Comparison of ENCODE assay signal across 1 fruit fly cellular context in genomic region chr2L:20829755-20830396, dm6.
TF ChIP-seq lines count a peak whose summit lies in the region.

No protein-coding gene starts in this region.

TF ChIP-seq in whole organism, embryonic, 481 proteins besides CTCF, POLR2A, EP300 and RAD21 (continued from another document and continues in another):
- TF ChIP-seq B-H2 (GFP tag; optimal IDR thresholded peaks at IDR 0.05; lab: Kevin White, UChicago) (peak; percentile 45), D (optimal IDR thresholded peaks at IDR 0.05; lab: Kevin White, UChicago) (no peak), D (GFP tag; optimal IDR thresholded peaks at IDR 0.05; lab: Kevin White, UChicago) (no peak), knrl (GFP tag; IDR thresholded peaks at IDR 0.05; lab: Robert Waterston, UW; ENCODE audit: partially characterized antibody) (no peak), croc (GFP tag; conservative IDR thresholded peaks at IDR 0.05; lab: Robert Waterston, UW) (no peak), Taf1 (GFP tag; IDR thresholded peaks at IDR 0.05; lab: Robert Waterston, UW) (no peak), nerfin-1 (tag; optimal IDR thresholded peaks at IDR 0.05; lab: Kevin White, UChicago) (no peak), cato (GFP tag; optimal IDR thresholded peaks at IDR 0.05; lab: Kevin White, UChicago; ENCODE audit: borderline replicate concordance) (no peak), CG12769 (tag; optimal IDR thresholded peaks at IDR 0.05; lab: Kevin White, UChicago) (no peak), HHEX (GFP tag; optimal IDR thresholded peaks at IDR 0.05; lab: Kevin White, UChicago) (no peak), CG10274 (GFP tag; optimal IDR thresholded peaks at IDR 0.05; lab: Kevin White, UChicago) (no peak), CG11456 (GFP tag; IDR thresholded peaks at IDR 0.05; lab: Robert Waterston, UW) (no peak), Camta (GFP tag; optimal IDR thresholded peaks at IDR 0.05; lab: Kevin White, UChicago) (no peak), stwl (tag; optimal IDR thresholded peaks at IDR 0.05; lab: Kevin White, UChicago) (no peak), zf30C (GFP tag; optimal IDR thresholded peaks at IDR 0.05; lab: Kevin White, UChicago) (no peak), Oaz (GFP tag; IDR thresholded peaks at IDR 0.05; lab: Robert Waterston, UW) (no peak), CG9797 (GFP tag; optimal IDR thresholded peaks at IDR 0.05; lab: Kevin White, UChicago) (no peak), Dip2 (GFP tag; IDR thresholded peaks at IDR 0.05; lab: Robert Waterston, UW) (no peak), prd (optimal IDR thresholded peaks at IDR 0.05; lab: Kevin White, UChicago) (no peak), prd (GFP tag; IDR thresholded peaks at IDR 0.05; lab: Robert Waterston, UW) (no peak), Gug (GFP tag; IDR thresholded peaks at IDR 0.05; lab: Robert Waterston, UW) (no peak), CG15601 (tag; optimal IDR thresholded peaks at IDR 0.05; lab: Kevin White, UChicago) (no peak), sima (GFP tag; optimal IDR thresholded peaks at IDR 0.05; lab: Kevin White, UChicago) (no peak), CG3838 (GFP tag; optimal IDR thresholded peaks at IDR 0.05; lab: Kevin White, UChicago) (no peak), inv (GFP tag; IDR thresholded peaks at IDR 0.05; lab: Robert Waterston, UW; ENCODE audit: partially characterized antibody) (no peak), aop (GFP tag; IDR thresholded peaks at IDR 0.05; lab: Robert Waterston, UW) (no peak), CG15269 (tag; optimal IDR thresholded peaks at IDR 0.05; lab: Kevin White, UChicago) (peak; percentile 5), Med (GFP tag; lab: Kevin White, UChicago) (peak; percentile 39), CG10462 (GFP tag; optimal IDR thresholded peaks at IDR 0.05; lab: Kevin White, UChicago) (no peak), fd3F (GFP tag; optimal IDR thresholded peaks at IDR 0.05; lab: Kevin White, UChicago) (peak; percentile 4), row (GFP tag; IDR thresholded peaks at IDR 0.05; lab: Robert Waterston, UW) (peak; percentile 61), Hsf (GFP tag; optimal IDR thresholded peaks at IDR 0.05; lab: Kevin White, UChicago) (no peak), wor (GFP tag; IDR thresholded peaks at IDR 0.05; lab: Robert Waterston, UW) (no peak), CG17829 (tag; optimal IDR thresholded peaks at IDR 0.05; lab: Kevin White, UChicago) (no peak), CG10267 (tag; optimal IDR thresholded peaks at IDR 0.05; lab: Kevin White, UChicago) (no peak), CG2120 (GFP tag; optimal IDR thresholded peaks at IDR 0.05; lab: Kevin White, UChicago) (peak; percentile 9), gce (GFP tag; IDR thresholded peaks at IDR 0.05; lab: Robert Waterston, UW) (no peak), onecut (GFP tag; IDR thresholded peaks at IDR 0.05; lab: Robert Waterston, UW) (no peak), CG8089 (GFP tag; optimal IDR thresholded peaks at IDR 0.05; lab: Kevin White, UChicago) (no peak), CG34224 (GFP tag; IDR thresholded peaks at IDR 0.05; lab: Robert Waterston, UW; ENCODE audit: partially characterized antibody) (no peak), toy (GFP tag; IDR thresholded peaks at IDR 0.05; lab: Robert Waterston, UW) (no peak), D19B (GFP tag; optimal IDR thresholded peaks at IDR 0.05; lab: Kevin White, UChicago) (no peak), Opbp (GFP tag; IDR thresholded peaks at IDR 0.05; lab: Robert Waterston, UW; ENCODE audit: partially characterized antibody) (no peak), Bdp1 (GFP tag; optimal IDR thresholded peaks at IDR 0.05; lab: Kevin White, UChicago) (no peak), Bgb (GFP tag; IDR thresholded peaks at IDR 0.05; lab: Robert Waterston, UW; ENCODE audit: partially characterized antibody) (no peak), Ptx1 (GFP tag; IDR thresholded peaks at IDR 0.05; lab: Robert Waterston, UW) (0 out of 2 replicates have a peak, but pooled peaks have one; percentile 16), ranshi (GFP tag; IDR thresholded peaks at IDR 0.05; lab: Robert Waterston, UW) (no peak), lola (GFP tag; optimal IDR thresholded peaks at IDR 0.05; lab: Kevin White, UChicago) (no peak), crp (GFP tag; optimal IDR thresholded peaks at IDR 0.05; lab: Kevin White, UChicago) (peak in 1 of 2 experiments; percentile 77), CG1602 (GFP tag; optimal IDR thresholded peaks at IDR 0.05; lab: Kevin White, UChicago) (no peak), CG13296 (GFP tag; optimal IDR thresholded peaks at IDR 0.05; lab: Kevin White, UChicago) (peak; percentile 47), Lhr (GFP tag; optimal IDR thresholded peaks at IDR 0.05; lab: Kevin White, UChicago) (no peak), CG15073 (GFP tag; optimal IDR thresholded peaks at IDR 0.05; lab: Kevin White, UChicago) (no peak), Aef1 (GFP tag; IDR thresholded peaks at IDR 0.05; lab: Robert Waterston, UW) (no peak), dysf (GFP tag; IDR thresholded peaks at IDR 0.05; lab: Robert Waterston, UW) (peak; percentile 13; the same call in 1 of the 3 replicates), CG11247 (GFP tag; IDR thresholded peaks at IDR 0.05; lab: Robert Waterston, UW) (no peak), pita (GFP tag; optimal IDR thresholded peaks at IDR 0.05; lab: Kevin White, UChicago) (no peak), chif (GFP tag; optimal IDR thresholded peaks at IDR 0.05; lab: Kevin White, UChicago) (no peak), luna (GFP tag; optimal IDR thresholded peaks at IDR 0.05; lab: Kevin White, UChicago) (no peak), GATAe (GFP tag; conservative IDR thresholded peaks at IDR 0.05; lab: Robert Waterston, UW) (no peak), CG13424 (tag; optimal IDR thresholded peaks at IDR 0.05; lab: Kevin White, UChicago) (peak; percentile 30), Side (GFP tag; optimal IDR thresholded peaks at IDR 0.05; lab: Kevin White, UChicago) (no peak), CG30403 (GFP tag; optimal IDR thresholded peaks at IDR 0.05; lab: Kevin White, UChicago) (no peak), Atf-2 (GFP tag; optimal IDR thresholded peaks at IDR 0.05; lab: Kevin White, UChicago) (no peak), CG3163 (GFP tag; optimal IDR thresholded peaks at IDR 0.05; lab: Kevin White, UChicago) (peak; percentile 86), Vsx1 (GFP tag; optimal IDR thresholded peaks at IDR 0.05; lab: Kevin White, UChicago) (no peak), CG14014 (GFP tag; IDR thresholded peaks at IDR 0.05; lab: Robert Waterston, UW) (no peak), Hey (tag; optimal IDR thresholded peaks at IDR 0.05; lab: Kevin White, UChicago) (no peak), MBD-R2 (GFP tag; IDR thresholded peaks at IDR 0.05; lab: Robert Waterston, UW) (peak; percentile 19; the same call in 1 of the 2 replicates), Meics (GFP tag; optimal IDR thresholded peaks at IDR 0.05; lab: Kevin White, UChicago) (peak; percentile 3), Rfx (GFP tag; IDR thresholded peaks at IDR 0.05; lab: Robert Waterston, UW) (peak; percentile 32; the same call in 1 of the 2 replicates), MESR4 (GFP tag; optimal IDR thresholded peaks at IDR 0.05; lab: Kevin White, UChicago) (no peak), CG9817 (tag; optimal IDR thresholded peaks at IDR 0.05; lab: Kevin White, UChicago) (peak; percentile 26), tin (GFP tag; optimal IDR thresholded peaks at IDR 0.05; lab: Kevin White, UChicago) (no peak), fd64A (GFP tag; optimal IDR thresholded peaks at IDR 0.05; lab: Kevin White, UChicago) (no peak), sug (tag; optimal IDR thresholded peaks at IDR 0.05; lab: Kevin White, UChicago) (peak; percentile 26), Hmr (GFP tag; optimal IDR thresholded peaks at IDR 0.05; lab: Kevin White, UChicago) (no peak), CG1529 (GFP tag; optimal IDR thresholded peaks at IDR 0.05; lab: Kevin White, UChicago) (no peak), lab (GFP tag; optimal IDR thresholded peaks at IDR 0.05; lab: Kevin White, UChicago) (peak; percentile 39), Stat92E (GFP tag; optimal IDR thresholded peaks at IDR 0.05; lab: Kevin White, UChicago) (no peak), Mrtf (GFP tag; IDR thresholded peaks at IDR 0.05; lab: Robert Waterston, UW) (no peak), ind (GFP tag; optimal IDR thresholded peaks at IDR 0.05; lab: Kevin White, UChicago) (no peak), az2 (GFP tag; optimal IDR thresholded peaks at IDR 0.05; lab: Kevin White, UChicago) (no peak), yki (optimal IDR thresholded peaks at IDR 0.05; lab: Kevin White, UChicago) (no peak), CG4328 (GFP tag; optimal IDR thresholded peaks at IDR 0.05; lab: Kevin White, UChicago) (no peak), CG2129 (GFP tag; IDR thresholded peaks at IDR 0.05; lab: Robert Waterston, UW; ENCODE audit: partially characterized antibody) (no peak), Dll (GFP tag; IDR thresholded peaks at IDR 0.05; lab: Robert Waterston, UW; ENCODE audit: partially characterized antibody) (no peak), CG7372 (GFP tag; IDR thresholded peaks at IDR 0.05; lab: Robert Waterston, UW) (no peak), Dip3 (GFP tag; optimal IDR thresholded peaks at IDR 0.05; lab: Kevin White, UChicago) (no peak), kni (GFP tag; optimal IDR thresholded peaks at IDR 0.05; lab: Kevin White, UChicago) (no peak), CG12236 (GFP tag; optimal IDR thresholded peaks at IDR 0.05; lab: Kevin White, UChicago) (no peak), mam (GFP tag; optimal IDR thresholded peaks at IDR 0.05; lab: Kevin White, UChicago) (no peak), CG11695 (GFP tag; IDR thresholded peaks at IDR 0.05; lab: Robert Waterston, UW) (0 out of 3 replicates have a peak, but pooled peaks have one; percentile 9), phol (tag; optimal IDR thresholded peaks at IDR 0.05; lab: Kevin White, UChicago) (no peak), Poxn (GFP tag; IDR thresholded peaks at IDR 0.05; lab: Robert Waterston, UW) (no peak), NC2β (GFP tag; optimal IDR thresholded peaks at IDR 0.05; lab: Kevin White, UChicago) (no peak), CG4404 (GFP tag; IDR thresholded peaks at IDR 0.05; lab: Robert Waterston, UW) (no peak), Jarid2 (GFP tag; optimal IDR thresholded peaks at IDR 0.05; lab: Kevin White, UChicago) (no peak), CG7839 (tag; optimal IDR thresholded peaks at IDR 0.05; lab: Kevin White, UChicago) (peak; percentile 3), E2f2 (GFP tag; IDR thresholded peaks at IDR 0.05; lab: Robert Waterston, UW) (no peak), CG42726 (GFP tag; IDR thresholded peaks at IDR 0.05; lab: Robert Waterston, UW; ENCODE audit: partially characterized antibody) (no peak), TFAM (GFP tag; optimal IDR thresholded peaks at IDR 0.05; lab: Kevin White, UChicago) (no peak), tna (GFP tag; IDR thresholded peaks at IDR 0.05; lab: Robert Waterston, UW; ENCODE audit: partially characterized antibody) (no peak), Mad (GFP tag; optimal IDR thresholded peaks at IDR 0.05; lab: Kevin White, UChicago) (no peak), CG12942 (GFP tag; optimal IDR thresholded peaks at IDR 0.05; lab: Kevin White, UChicago) (no peak), hbn (GFP tag; IDR thresholded peaks at IDR 0.05; lab: Robert Waterston, UW; ENCODE audit: partially characterized antibody) (no peak), CG12071 (GFP tag; optimal IDR thresholded peaks at IDR 0.05; lab: Kevin White, UChicago) (no peak), Deaf1 (tag; optimal IDR thresholded peaks at IDR 0.05; lab: Kevin White, UChicago) (no peak), CG11093 (GFP tag; IDR thresholded peaks at IDR 0.05; lab: Robert Waterston, UW) (no peak), Nf-YB (GFP tag; optimal IDR thresholded peaks at IDR 0.05; lab: Kevin White, UChicago) (no peak), CG9727 (GFP tag; optimal IDR thresholded peaks at IDR 0.05; lab: Kevin White, UChicago) (no peak), sr (GFP tag; IDR thresholded peaks at IDR 0.05; lab: Robert Waterston, UW) (no peak), jigr1 (GFP tag; IDR thresholded peaks at IDR 0.05; lab: Robert Waterston, UW) (no peak), CG8281 (tag; optimal IDR thresholded peaks at IDR 0.05; lab: Kevin White, UChicago) (no peak), CG4360 (GFP tag; IDR thresholded peaks at IDR 0.05; lab: Robert Waterston, UW) (no peak), vvl (GFP tag; IDR thresholded peaks at IDR 0.05; lab: Robert Waterston, UW) (0 out of 2 replicates have a peak, but pooled peaks have one; percentile 33), YL-1 (GFP tag; optimal IDR thresholded peaks at IDR 0.05; lab: Kevin White, UChicago) (no peak), bsh (GFP tag; optimal IDR thresholded peaks at IDR 0.05; lab: Kevin White, UChicago) (no peak), salm (tag; optimal IDR thresholded peaks at IDR 0.05; lab: Kevin White, UChicago) (no peak), CG32532 (GFP tag; IDR thresholded peaks at IDR 0.05; lab: Robert Waterston, UW) (peak; percentile 22; the same call in 1 of the 2 replicates), tx (GFP tag; optimal IDR thresholded peaks at IDR 0.05; lab: Kevin White, UChicago) (no peak), CG11085 (GFP tag; IDR thresholded peaks at IDR 0.05; lab: Robert Waterston, UW) (no peak), CG7786 (GFP tag; optimal IDR thresholded peaks at IDR 0.05; lab: Kevin White, UChicago) (no peak), CG13775 (GFP tag; optimal IDR thresholded peaks at IDR 0.05; lab: Kevin White, UChicago) (no peak), Xrp1 (GFP tag; IDR thresholded peaks at IDR 0.05; lab: Robert Waterston, UW) (no peak), bowl (GFP tag; IDR thresholded peaks at IDR 0.05; lab: Robert Waterston, UW) (no peak), ATbp (GFP tag; optimal IDR thresholded peaks at IDR 0.05; lab: Kevin White, UChicago) (no peak), ato (GFP tag; IDR thresholded peaks at IDR 0.05; lab: Robert Waterston, UW; ENCODE audit: partially characterized antibody) (no peak), CG6272 (GFP tag; IDR thresholded peaks at IDR 0.05; lab: Robert Waterston, UW) (no peak), CG31441 (GFP tag; IDR thresholded peaks at IDR 0.05; lab: Robert Waterston, UW) (no peak), btn (GFP tag; optimal IDR thresholded peaks at IDR 0.05; lab: Kevin White, UChicago) (no peak), oc (tag; optimal IDR thresholded peaks at IDR 0.05; lab: Kevin White, UChicago) (no peak), CG13287 (GFP tag; IDR thresholded peaks at IDR 0.05; lab: Robert Waterston, UW; ENCODE audit: partially characterized antibody) (peak; percentile 18; the same call in 1 of the 2 replicates), en (GFP tag; optimal IDR thresholded peaks at IDR 0.05; lab: Kevin White, UChicago) (no peak), nau (GFP tag; optimal IDR thresholded peaks at IDR 0.05; lab: Kevin White, UChicago) (no peak), CG17568 (GFP tag; optimal IDR thresholded peaks at IDR 0.05; lab: Kevin White, UChicago) (no peak), NfI (GFP tag; optimal IDR thresholded peaks at IDR 0.05; lab: Kevin White, UChicago) (peak; percentile 17), E2f1 (GFP tag; IDR thresholded peaks at IDR 0.05; lab: Robert Waterston, UW) (no peak)
